Worm (Caenorhabditis elegans) whole organism, late embryonic: ENCODE measurements around the gene bath-31.

Experiments
- K02D7.2 ChIP-seq: sonication (generic microtip); optimal IDR thresholded peaks from 2 replicates; lab custom pipeline; 2017; ENCODE audit warnings: mild to moderate bottlenecking, missing genetic modification characterization, missing compliant biosample characterization
- ama-1 ChIP-seq: fragments of 150-350 bp; optimal IDR thresholded peaks from 2 replicates; lab custom pipeline; 2014
- ceh-14 ChIP-seq: sonication (generic microtip); optimal IDR thresholded peaks from 2 replicates; lab custom pipeline; 2016; ENCODE audit warnings: missing genotype, missing genetic modification characterization, missing compliant biosample characterization
- ceh-6 ChIP-seq: fragments of 200-800 bp; sonication (Bioruptor generic); optimal IDR thresholded peaks from 2 replicates; lab custom pipeline; 2018; ENCODE audit warnings: mild to moderate bottlenecking, missing genetic modification characterization, missing compliant biosample characterization
- dmd-4 ChIP-seq: sonication (generic microtip); optimal IDR thresholded peaks from 2 replicates; lab custom pipeline; 2016; ENCODE audit warnings: borderline replicate concordance, missing genetic modification characterization, missing compliant biosample characterization
- hlh-6 ChIP-seq: sonication (generic microtip); optimal IDR thresholded peaks from 2 replicates; lab custom pipeline; 2016; ENCODE audit warnings: missing genotype, missing genetic modification characterization, missing compliant biosample characterization
- nhr-11 ChIP-seq: fragments of 150-350 bp; optimal IDR thresholded peaks from 2 replicates; lab custom pipeline; 2014; ENCODE audit warnings: missing biosample characterization, missing genetic modification characterization
- nhr-232 ChIP-seq: sonication (generic microtip); optimal IDR thresholded peaks from 2 replicates; lab custom pipeline; 2016; ENCODE audit warnings: missing genetic modification characterization, missing compliant biosample characterization
- pag-3 ChIP-seq: sonication (generic microtip); optimal IDR thresholded peaks from 2 replicates; lab custom pipeline; 2016; ENCODE audit warnings: missing compliant biosample characterization, missing genetic modification characterization, borderline replicate concordance
- pax-1 ChIP-seq: fragments of 150-350 bp; optimal IDR thresholded peaks from 2 replicates; lab custom pipeline; 2014; ENCODE audit warnings: missing biosample characterization, missing genetic modification characterization
- pha-4 ChIP-seq: fragments of 150-350 bp; optimal IDR thresholded peaks from 2 replicates; lab custom pipeline; 2018; ENCODE audit warnings: missing biosample characterization, missing genetic modification reagents, missing genetic modification characterization
- pqm-1 ChIP-seq: sonication (generic microtip); optimal IDR thresholded peaks from 2 replicates; lab custom pipeline; 2016; ENCODE audit warnings: missing genetic modification characterization, missing compliant biosample characterization
- sox-2 ChIP-seq: fragments of 200-800 bp; sonication (Bioruptor generic); IDR thresholded peaks from 2 replicates; pipeline ENCODE4 v1.3.6; 2022; ENCODE audit warnings: missing genetic modification reagents, missing genetic modification characterization, missing compliant biosample characterization

- TF ChIP-seq nhr-232 (tag; lab: Kevin White, UChicago): no peak
- no peak for TF ChIP-seq dmd-4 (tag; lab: Kevin White, UChicago)
- no peak for TF ChIP-seq pag-3 (tag; lab: Kevin White, UChicago)
- no peak for TF ChIP-seq pqm-1
- no peak for TF ChIP-seq hlh-6 (tag; lab: Kevin White, UChicago)
- TF ChIP-seq pha-4 (tag; lab: Kevin White, UChicago): no peak
- TF ChIP-seq ama-1 (lab: Kevin White, UChicago): no peak
- no peak for TF ChIP-seq nhr-11
- TF ChIP-seq pax-1: no peak
- TF ChIP-seq sox-2: no peak
- TF ChIP-seq ceh-14 (tag; lab: Kevin White, UChicago): no peak
- no peak for TF ChIP-seq ceh-6 (GFP tag; lab: Kevin White, UChicago)
- TF ChIP-seq K02D7.2 (tag; lab: Kevin White, UChicago): no peak
Measured at ce11 chrII:3775719-3776118, 43.9 kb downstream of the bath-31 start, which contains the start of gene T24E12.3.
